Worm (Caenorhabditis elegans) whole organism, late embryonic: ENCODE results near the gene srx-44.

Experiments
- C08G9.2 ChIP-seq: sonication (generic microtip); optimal IDR thresholded peaks from 2 replicates; lab custom pipeline; 2016; ENCODE audit warnings: mild to moderate bottlenecking, missing genetic modification characterization, moderate library complexity, missing compliant biosample characterization
- F13H6.1 ChIP-seq: sonication (generic microtip); optimal IDR thresholded peaks from 2 replicates; lab custom pipeline; 2016; ENCODE audit warnings: missing genetic modification characterization, missing compliant biosample characterization
- K02D7.2 ChIP-seq: sonication (generic microtip); optimal IDR thresholded peaks from 2 replicates; lab custom pipeline; 2017; ENCODE audit warnings: mild to moderate bottlenecking, missing genetic modification characterization, missing compliant biosample characterization
- Y22D7AL.16 ChIP-seq: sonication (generic microtip); optimal IDR thresholded peaks from 2 replicates; lab custom pipeline; 2016; ENCODE audit warnings: missing genetic modification characterization, missing compliant biosample characterization
- ahr-1 ChIP-seq: sonication (generic microtip); optimal IDR thresholded peaks from 2 replicates; lab custom pipeline; 2016; ENCODE audit warnings: missing genetic modification characterization, missing compliant biosample characterization
- ceh-14 ChIP-seq: sonication (generic microtip); optimal IDR thresholded peaks from 2 replicates; lab custom pipeline; 2016; ENCODE audit warnings: missing genotype, missing genetic modification characterization, missing compliant biosample characterization
- ceh-2 ChIP-seq: sonication (generic microtip); optimal IDR thresholded peaks from 2 replicates; lab custom pipeline; 2016; ENCODE audit warnings: missing genotype, missing genetic modification characterization, missing compliant biosample characterization
- ceh-22 ChIP-seq: sonication (generic microtip); optimal IDR thresholded peaks from 2 replicates; lab custom pipeline; 2017; ENCODE audit warnings: missing biosample characterization, missing genetic modification characterization
- ceh-24 ChIP-seq: sonication (generic microtip); optimal IDR thresholded peaks from 2 replicates; lab custom pipeline; 2016; ENCODE audit warnings: mild to moderate bottlenecking, missing genetic modification characterization, missing compliant biosample characterization
- ceh-34 ChIP-seq: sonication (generic microtip); optimal IDR thresholded peaks from 2 replicates; lab custom pipeline; 2016; ENCODE audit warnings: mild to moderate bottlenecking, missing genetic modification characterization, missing compliant biosample characterization
- ceh-48 ChIP-seq: sonication (generic microtip); optimal IDR thresholded peaks from 2 replicates; lab custom pipeline; 2016; ENCODE audit warnings: missing genetic modification characterization, inconsistent platforms, missing compliant biosample characterization
- ceh-6 ChIP-seq: fragments of 200-800 bp; sonication (Bioruptor generic); optimal IDR thresholded peaks from 2 replicates; lab custom pipeline; 2018; ENCODE audit warnings: mild to moderate bottlenecking, missing genetic modification characterization, missing compliant biosample characterization
- ceh-9 ChIP-seq: sonication (generic microtip); optimal IDR thresholded peaks from 2 replicates; lab custom pipeline; 2016; ENCODE audit warnings: mild to moderate bottlenecking, missing genetic modification characterization, inconsistent platforms, missing compliant biosample characterization
- dmd-4 ChIP-seq: sonication (generic microtip); optimal IDR thresholded peaks from 2 replicates; lab custom pipeline; 2016; ENCODE audit warnings: borderline replicate concordance, missing genetic modification characterization, missing compliant biosample characterization
- ets-4 ChIP-seq: sonication (generic microtip); optimal IDR thresholded peaks from 2 replicates; lab custom pipeline; 2016; ENCODE audit warnings: missing genetic modification characterization, missing compliant biosample characterization
- fax-1 ChIP-seq: sonication (generic microtip); optimal IDR thresholded peaks from 2 replicates; lab custom pipeline; 2016; ENCODE audit warnings: missing genotype, missing genetic modification characterization, missing compliant biosample characterization
- fkh-10 ChIP-seq: fragments of 150-350 bp; optimal IDR thresholded peaks from 2 replicates; lab custom pipeline; 2014; ENCODE audit warnings: missing biosample characterization, missing genetic modification reagents, missing genetic modification characterization
- fkh-6 ChIP-seq: sonication (generic microtip); optimal IDR thresholded peaks from 2 replicates; lab custom pipeline; 2016; ENCODE audit warnings: missing genetic modification characterization, missing compliant biosample characterization
- hlh-15 ChIP-seq: sonication (generic microtip); optimal IDR thresholded peaks from 2 replicates; lab custom pipeline; 2016; ENCODE audit warnings: missing genetic modification characterization, missing compliant biosample characterization
- hlh-6 ChIP-seq: sonication (generic microtip); optimal IDR thresholded peaks from 2 replicates; lab custom pipeline; 2016; ENCODE audit warnings: missing genotype, missing genetic modification characterization, missing compliant biosample characterization
- lim-6 ChIP-seq: sonication (generic microtip); optimal IDR thresholded peaks from 2 replicates; lab custom pipeline; 2016; ENCODE audit warnings: missing genetic modification characterization, missing compliant biosample characterization
- lin-11 ChIP-seq: fragments of 200-800 bp; sonication (Bioruptor generic); optimal IDR thresholded peaks from 2 replicates; lab custom pipeline; 2018; ENCODE audit warnings: mild to moderate bottlenecking, missing genetic modification characterization, missing compliant biosample characterization
- madf-2 ChIP-seq: sonication (generic microtip); optimal IDR thresholded peaks from 2 replicates; lab custom pipeline; 2017; ENCODE audit warnings: missing genetic modification characterization, missing compliant biosample characterization
- odd-2 ChIP-seq: sonication (generic microtip); optimal IDR thresholded peaks from 2 replicates; lab custom pipeline; 2017; ENCODE audit warnings: antibody characterized with exemption, mild to moderate bottlenecking, missing genetic modification characterization, missing compliant biosample characterization
- pag-3 ChIP-seq: sonication (generic microtip); optimal IDR thresholded peaks from 2 replicates; lab custom pipeline; 2016; ENCODE audit warnings: missing compliant biosample characterization, missing genetic modification characterization, borderline replicate concordance
- pat-9 ChIP-seq: fragments of 200-800 bp; sonication (Bioruptor generic); optimal IDR thresholded peaks from 2 replicates; lab custom pipeline; 2018; ENCODE audit warnings: mild to moderate bottlenecking, missing genetic modification characterization, moderate library complexity, missing compliant biosample characterization
- pha-2 ChIP-seq: sonication (generic microtip); optimal IDR thresholded peaks from 2 replicates; lab custom pipeline; 2017; ENCODE audit warnings: mild to moderate bottlenecking, missing genetic modification characterization, missing compliant biosample characterization
- pqm-1 ChIP-seq: sonication (generic microtip); optimal IDR thresholded peaks from 2 replicates; lab custom pipeline; 2016; ENCODE audit warnings: missing genetic modification characterization, missing compliant biosample characterization
- pros-1 ChIP-seq: fragments of 150-350 bp; optimal IDR thresholded peaks from 2 replicates; lab custom pipeline; 2014; ENCODE audit warnings: missing biosample characterization, missing genetic modification reagents, missing genetic modification characterization
- ref-2 ChIP-seq: sonication (generic microtip); optimal IDR thresholded peaks from 2 replicates; lab custom pipeline; 2016; ENCODE audit warnings: missing genetic modification characterization, missing compliant biosample characterization
- rnt-1 ChIP-seq: sonication (generic microtip); optimal IDR thresholded peaks from 2 replicates; lab custom pipeline; 2016; ENCODE audit warnings: missing genetic modification characterization, missing compliant biosample characterization
- sox-2 ChIP-seq: fragments of 200-800 bp; sonication (Bioruptor generic); IDR thresholded peaks from 2 replicates; pipeline ENCODE4 v1.3.6; 2022; ENCODE audit warnings: missing genetic modification reagents, missing genetic modification characterization, missing compliant biosample characterization
- tbx-7 ChIP-seq: sonication (generic microtip); optimal IDR thresholded peaks from 2 replicates; lab custom pipeline; 2016; ENCODE audit warnings: missing genotype, missing genetic modification characterization, missing compliant biosample characterization
- unc-3 ChIP-seq, 2 experiments: fragments of 200-800 bp in 1 of 2; sonication (Bioruptor generic) in 1 of 2; sonication (generic microtip) in 1 of 2; conservative IDR thresholded peaks in 1 of 2; optimal IDR thresholded peaks in 1 of 2; 2 replicates each; pipeline versions ENCODE4 v1.3.6 to Lab custom; 2016 to 2022; ENCODE audit warnings: missing compliant biosample characterization in 2 of 2, missing genetic modification characterization in 2 of 2, missing genetic modification reagents in 1 of 2
- unc-42 ChIP-seq: sonication (generic microtip); optimal IDR thresholded peaks from 2 replicates; lab custom pipeline; 2016; ENCODE audit warnings: missing genotype, missing genetic modification characterization, missing compliant biosample characterization
- unc-86 ChIP-seq: sonication (generic microtip); optimal IDR thresholded peaks from 2 replicates; lab custom pipeline; 2016; ENCODE audit warnings: missing genetic modification characterization, missing compliant biosample characterization
- zip-5 ChIP-seq: sonication (generic microtip); optimal IDR thresholded peaks from 2 replicates; lab custom pipeline; 2016; ENCODE audit warnings: missing genetic modification characterization, missing compliant biosample characterization

The srx-44 gene

DNA sequence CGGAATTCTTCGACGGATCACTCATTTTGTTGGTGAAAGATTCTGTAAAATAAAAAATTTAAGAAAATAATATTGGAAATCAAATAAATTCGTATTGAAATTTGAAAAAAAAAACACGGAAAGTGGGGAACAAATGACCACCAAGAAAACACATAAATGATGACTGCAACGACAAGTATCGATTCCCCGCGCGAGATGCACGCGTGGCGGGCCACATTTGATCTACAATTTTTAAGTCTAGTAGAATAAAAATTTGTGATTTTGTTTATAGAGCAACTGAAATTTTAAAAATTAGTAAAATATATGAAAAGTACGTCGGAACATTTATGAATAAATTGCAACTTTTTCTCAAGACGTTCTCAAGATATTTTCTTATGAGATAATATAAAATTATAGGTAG lies 34.9 kb downstream of the srx-44 start, which contains the start of gene F14H3.4:
F14H3.4 (minus strand) TSS at position 42 of the 400 bp plus-strand sequence.
- TF ChIP-seq ceh-22 (tag; lab: Kevin White, UChicago) (no peak), ceh-34 (tag; lab: Kevin White, UChicago) (no peak), pag-3 (no peak), ceh-2 (tag; lab: Kevin White, UChicago) (no peak), ahr-1 (tag; lab: Kevin White, UChicago) (no peak), unc-3 (GFP tag; conservative IDR thresholded peaks at IDR 0.05; lab: Robert Waterston, UW) (no peak), unc-3 (tag; optimal IDR thresholded peaks at IDR 0.05; lab: Kevin White, UChicago) (no peak), ceh-48 (tag; lab: Kevin White, UChicago) (no peak), Y22D7AL.16 (tag; lab: Kevin White, UChicago) (no peak), pqm-1 (tag; lab: Kevin White, UChicago) (no peak), ceh-6 (no peak), fax-1 (tag; lab: Kevin White, UChicago) (no peak), zip-5 (tag; lab: Kevin White, UChicago) (no peak), unc-86 (tag; lab: Kevin White, UChicago) (no peak), unc-42 (tag; lab: Kevin White, UChicago) (no peak), ref-2 (tag; lab: Kevin White, UChicago) (no peak), lim-6 (tag; lab: Kevin White, UChicago) (no peak)

DNA sequence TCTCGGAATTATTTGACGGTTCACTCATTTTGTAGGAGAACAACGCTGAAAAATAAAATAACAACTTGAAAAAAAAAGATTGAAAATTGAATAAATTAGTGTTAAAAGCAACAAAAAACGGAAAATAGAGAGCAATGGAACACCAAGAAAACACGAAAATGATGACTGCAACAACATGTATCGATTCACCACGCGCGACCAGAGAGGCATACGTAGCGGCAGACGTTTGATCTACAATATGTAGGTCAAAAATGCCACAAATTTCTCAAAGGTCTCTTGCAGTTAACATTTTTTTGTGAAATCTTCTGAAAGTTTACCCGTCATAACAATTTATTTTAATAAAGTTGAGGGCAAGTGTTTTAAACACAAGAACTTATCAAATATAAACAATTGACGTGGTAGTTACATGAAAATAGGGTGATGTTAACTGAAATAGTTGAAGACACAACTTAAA lies 36.9 kb downstream of the srx-44 start, which contains the start of gene F14H3.5:
F14H3.5 (minus strand) TSS at position 51 of the 454 bp plus-strand sequence.
- TF ChIP-seq pag-3 (no peak), ceh-24 (tag; lab: Kevin White, UChicago) (no peak), C08G9.2 (no peak), fkh-10 (no peak), rnt-1 (tag; lab: Kevin White, UChicago) (no peak), F13H6.1 (no peak), pat-9 (no peak), fkh-6 (tag; lab: Kevin White, UChicago) (no peak), tbx-7 (no peak), sox-2 (no peak), lin-11 (tag; lab: Kevin White, UChicago) (no peak), pha-2 (no peak), pros-1 (tag; lab: Kevin White, UChicago) (no peak), ceh-9 (tag; lab: Kevin White, UChicago) (no peak), ets-4 (no peak), odd-2 (tag; lab: Kevin White, UChicago) (no peak)

DNA sequence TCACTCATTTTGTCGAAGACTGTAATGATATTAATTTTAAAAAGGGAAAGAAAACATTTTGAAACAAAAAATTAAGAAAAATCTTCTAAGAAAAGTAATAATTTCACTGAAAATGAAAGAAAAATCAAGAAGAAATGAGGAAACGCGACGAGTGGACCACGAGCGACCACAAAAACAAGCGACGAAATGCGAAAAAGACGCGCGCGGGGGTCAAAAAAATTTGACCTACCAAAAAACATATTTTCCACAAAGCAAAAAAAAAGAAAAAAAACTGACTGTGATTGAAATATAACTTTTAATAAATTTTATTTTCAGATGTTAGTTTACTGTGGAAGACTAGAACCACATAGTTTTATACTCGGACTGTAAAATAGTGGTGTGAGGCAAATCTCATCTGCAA lies 38.7 kb downstream of the srx-44 start, which contains the start of gene F14H3.6:
F14H3.6 (minus strand) TSS at position 22 of the 400 bp plus-strand sequence.
- TF ChIP-seq hlh-6 (tag; lab: Kevin White, UChicago), result no peak
- TF ChIP-seq ceh-14 (tag; lab: Kevin White, UChicago), result no peak
- TF ChIP-seq madf-2, result no peak
- TF ChIP-seq unc-42 (tag; lab: Kevin White, UChicago), result no peak
- TF ChIP-seq F13H6.1, result no peak
- TF ChIP-seq dmd-4 (tag; lab: Kevin White, UChicago), result no peak
- no peak for TF ChIP-seq K02D7.2 (tag; lab: Kevin White, UChicago)
- TF ChIP-seq hlh-15 (tag; lab: Kevin White, UChicago), result no peak

DNA sequence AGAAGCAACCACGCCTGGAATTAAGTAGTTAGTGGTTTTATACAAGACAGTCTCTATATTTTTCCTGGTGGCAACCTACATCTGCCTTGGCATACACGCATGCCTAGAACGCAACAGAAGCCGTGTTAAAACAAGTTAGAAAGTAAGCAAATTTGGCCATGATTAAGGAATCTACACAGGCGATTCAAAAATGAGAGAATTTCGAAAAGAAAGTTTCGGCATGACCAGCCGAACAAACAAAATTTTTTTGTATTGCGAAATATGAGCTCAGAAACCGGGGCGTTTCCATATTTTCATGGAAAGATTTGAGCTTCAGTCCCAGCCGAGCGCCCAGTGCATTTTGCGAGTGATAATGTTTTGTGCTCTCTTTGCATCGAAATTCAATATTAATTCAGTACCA lies 40.0 kb downstream of the srx-44 start, which contains the start of gene F14H3.15:
F14H3.15 (minus strand) TSS at position 101 of the 400 bp plus-strand sequence.
- TF ChIP-seq C08G9.2 (no peak), zip-5 (tag; lab: Kevin White, UChicago) (no peak)
- TF ChIP-seq, all 69 proteins: peak for 0
